Fruit fly (Drosophila melanogaster): ENCODE data around the gene CG6325.
A peak's percentile ranks its signal among the peaks of the same experiment; 100 is the strongest.

Gene CG6325

dm6 chr3R:10356563-10357363 is 50.3 kb downstream of the CG6325 start:
- TF ChIP-seq Dll (optimal IDR thresholded peaks at IDR 0.05) = no peak
- TF ChIP-seq psq (optimal IDR thresholded peaks at IDR 0.05) = no peak
- peak in 1 of 2 experiments; percentile 17 for TF ChIP-seq EcR (GFP tag; optimal IDR thresholded peaks at IDR 0.05)
- TF ChIP-seq CG8478 (optimal IDR thresholded peaks at IDR 0.05) = no peak

dm6 chr3R:10355840-10356562 is 51.1 kb downstream of the CG6325 start:
- no peak for TF ChIP-seq usp (GFP tag; optimal IDR thresholded peaks at IDR 0.05)
- no peak for TF ChIP-seq psq (optimal IDR thresholded peaks at IDR 0.05)
- no peak for TF ChIP-seq pan (optimal IDR thresholded peaks at IDR 0.05)
- TF ChIP-seq EcR (GFP tag; optimal IDR thresholded peaks at IDR 0.05) = no peak
- TF ChIP-seq CG8478 (optimal IDR thresholded peaks at IDR 0.05) = no peak

dm6 chr3R:10353932-10354703 is 53.0 kb downstream of the CG6325 start:
- no peak for TF ChIP-seq usp (GFP tag; optimal IDR thresholded peaks at IDR 0.05)
- no peak for TF ChIP-seq psq (optimal IDR thresholded peaks at IDR 0.05)
- TF ChIP-seq pan (optimal IDR thresholded peaks at IDR 0.05) = no peak
- no peak for TF ChIP-seq EcR (GFP tag; optimal IDR thresholded peaks at IDR 0.05)

Data from whole organism.